Worm (Caenorhabditis elegans): Measurements from ENCODE around the gene ndab-2.

Gene ndab-2

DNA sequence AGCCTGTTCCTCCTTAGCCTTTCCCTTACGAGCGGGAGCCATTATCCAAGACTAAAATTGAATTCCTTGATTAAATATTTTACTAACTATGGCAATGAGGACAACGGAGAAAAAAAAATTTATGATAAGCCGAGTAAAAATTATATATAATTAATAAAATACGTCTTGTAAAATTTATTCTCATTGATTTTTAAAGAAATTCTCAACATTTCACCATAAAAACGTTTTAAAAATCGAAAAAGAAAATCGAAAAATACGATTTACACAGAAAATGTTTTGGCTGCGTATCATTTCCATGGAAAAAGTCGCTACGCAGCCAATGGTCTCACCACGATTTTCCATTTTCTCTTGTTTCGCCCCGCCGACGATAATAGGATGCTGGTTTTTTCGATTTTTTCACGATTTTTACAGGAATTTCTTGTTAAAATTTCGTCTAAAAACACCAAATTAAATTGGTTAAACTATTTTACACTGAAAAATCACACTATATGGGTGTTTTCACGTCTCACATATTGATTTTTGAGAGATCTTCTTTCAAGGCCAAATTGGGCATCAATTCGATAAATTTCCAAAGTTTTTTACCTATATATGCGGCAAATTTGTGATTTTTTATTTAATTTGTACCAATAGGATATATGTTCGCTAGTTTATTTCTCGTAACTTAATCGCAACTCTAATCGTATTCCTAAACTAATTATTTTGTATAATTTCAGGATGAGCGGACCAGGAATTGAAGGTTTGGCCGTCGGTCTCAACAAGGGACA lies 832 bp upstream of the ndab-2 start, which contains the start of the genes rps-14 and rpl-36:
TSS of gene rps-14 (minus strand) at position 51 of the 764 bp plus-strand sequence.
TSS of gene rpl-36 (plus strand) at position 714 of the 764 bp plus-strand sequence.
- TF ChIP-seq nhr-2 (tag; optimal IDR thresholded peaks at IDR 0.05) = peak; percentile 16
- TF ChIP-seq lin-32 (GFP tag; optimal IDR thresholded peaks at IDR 0.05) = no peak
- peak; percentile 15 for TF ChIP-seq blmp-1 (tag; optimal IDR thresholded peaks at IDR 0.05)
- TF ChIP-seq unc-39 (tag; optimal IDR thresholded peaks at IDR 0.05) = no peak
- peak; percentile 41 for TF ChIP-seq ces-1 (GFP tag; optimal IDR thresholded peaks at IDR 0.05)
- TF ChIP-seq M03D4.4 (tag; optimal IDR thresholded peaks at IDR 0.05) = peak; percentile 66
- peak; percentile 86 for TF ChIP-seq lsy-2 (tag; optimal IDR thresholded peaks at IDR 0.05)
- peak; percentile 87 for TF ChIP-seq lin-13 (tag; optimal IDR thresholded peaks at IDR 0.05)
- TF ChIP-seq sptf-1 (tag; optimal IDR thresholded peaks at IDR 0.05) = peak; percentile 57
- TF ChIP-seq nhr-237 (tag; optimal IDR thresholded peaks at IDR 0.05) = peak; percentile 92
- TF ChIP-seq pha-4 (tag; optimal IDR thresholded peaks at IDR 0.05) = peak; percentile 86
- peak; percentile 4 for TF ChIP-seq hlh-1 (tag; optimal IDR thresholded peaks at IDR 0.05)
- TF ChIP-seq mep-1 (tag; optimal IDR thresholded peaks at IDR 0.05) = peak; percentile 91
- peak; percentile 76 for TF ChIP-seq ceh-39 (tag; optimal IDR thresholded peaks at IDR 0.05)
- TF ChIP-seq tbx-8 (GFP tag; optimal IDR thresholded peaks at IDR 0.05) = no peak

- no peak for TF ChIP-seq ces-1 (GFP tag; optimal IDR thresholded peaks at IDR 0.05)
- no peak for TF ChIP-seq zip-8 (tag; optimal IDR thresholded peaks at IDR 0.05)
- no peak for TF ChIP-seq nhr-12 (tag; optimal IDR thresholded peaks at IDR 0.05)
- TF ChIP-seq ceh-43 (GFP tag; optimal IDR thresholded peaks at IDR 0.05) = no peak
- no peak for TF ChIP-seq nhr-28 (tag; optimal IDR thresholded peaks at IDR 0.05)
- TF ChIP-seq tbx-8 (GFP tag; optimal IDR thresholded peaks at IDR 0.05) = no peak
- no peak for TF ChIP-seq mab-5 (tag; optimal IDR thresholded peaks at IDR 0.05)
- TF ChIP-seq hlh-1 (tag; optimal IDR thresholded peaks at IDR 0.05) = peak; percentile 8
- peak; percentile 7 for TF ChIP-seq lsy-2 (tag; optimal IDR thresholded peaks at IDR 0.05)
- peak; percentile 12 for TF ChIP-seq mls-2 (tag; optimal IDR thresholded peaks at IDR 0.05)
- no peak for TF ChIP-seq unc-120 (tag; optimal IDR thresholded peaks at IDR 0.05; ENCODE audit: poor library complexity, severe bottlenecking)
- peak; percentile 67 for TF ChIP-seq mep-1 (tag; optimal IDR thresholded peaks at IDR 0.05)
- no peak for TF ChIP-seq lin-32 (GFP tag; optimal IDR thresholded peaks at IDR 0.05)
- no peak for TF ChIP-seq cnd-1 (tag; optimal IDR thresholded peaks at IDR 0.05)
- TF ChIP-seq sptf-1 (tag; optimal IDR thresholded peaks at IDR 0.05) = peak; percentile 41
These were observed 1.3 kb downstream of the ndab-2 start, which contains the start of gene epg-4 for ce11 chrIII:7181822-7182221. TSS of gene epg-4 (plus strand) at chrIII:7182167.

DNA sequence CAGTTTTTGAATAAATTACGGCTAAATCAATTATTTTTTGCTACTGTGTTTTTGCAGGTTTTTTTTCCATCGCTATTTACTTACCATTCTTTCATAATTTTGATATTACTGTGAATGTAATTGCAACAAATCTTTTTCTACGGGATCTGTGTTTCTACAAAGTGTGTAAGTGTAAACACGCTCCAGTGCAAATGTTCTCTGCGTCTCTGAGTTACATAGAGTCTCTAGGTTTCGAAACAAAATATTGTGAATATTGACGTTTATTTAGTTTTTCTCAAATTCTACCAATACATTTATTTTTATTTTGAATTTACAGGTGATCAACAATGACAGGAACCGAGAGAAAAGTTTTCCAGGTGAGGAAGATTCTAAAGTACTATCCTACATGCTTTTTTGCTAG lies 3.5 kb downstream of the ndab-2 start, which contains the start of gene yju-2:
TSS of gene yju-2 (plus strand) at position 315 of the 400 bp plus-strand sequence.
- TF ChIP-seq ceh-39 (tag; optimal IDR thresholded peaks at IDR 0.05) (peak; percentile 24), tbx-8 (GFP tag; optimal IDR thresholded peaks at IDR 0.05) (no peak), nhr-237 (tag; optimal IDR thresholded peaks at IDR 0.05) (peak; percentile 47), lsy-2 (tag; optimal IDR thresholded peaks at IDR 0.05) (peak; percentile 70), ces-1 (GFP tag; optimal IDR thresholded peaks at IDR 0.05) (peak; percentile 69), sptf-1 (tag; optimal IDR thresholded peaks at IDR 0.05) (peak; percentile 4), lin-32 (GFP tag; optimal IDR thresholded peaks at IDR 0.05) (no peak), M03D4.4 (tag; optimal IDR thresholded peaks at IDR 0.05) (no peak), pha-4 (tag; optimal IDR thresholded peaks at IDR 0.05) (peak; percentile 82), mls-2 (tag; optimal IDR thresholded peaks at IDR 0.05) (no peak), nhr-12 (tag; optimal IDR thresholded peaks at IDR 0.05) (no peak)

- TF ChIP-seq ces-1 (GFP tag; optimal IDR thresholded peaks at IDR 0.05) = no peak
- TF ChIP-seq ceh-39 (tag; optimal IDR thresholded peaks at IDR 0.05) = no peak
- no peak for TF ChIP-seq lin-13 (tag; optimal IDR thresholded peaks at IDR 0.05)
- TF ChIP-seq hlh-1 (tag; optimal IDR thresholded peaks at IDR 0.05) = no peak
- TF ChIP-seq nhr-237 (tag; optimal IDR thresholded peaks at IDR 0.05) = no peak
- no peak for TF ChIP-seq zip-8 (tag; optimal IDR thresholded peaks at IDR 0.05)
These were observed 4.9 kb downstream of the ndab-2 start, which contains the start of gene F37C12.14 for ce11 chrIII:7185473-7185872. TSS of gene F37C12.14 (minus strand) at chrIII:7185573.

- TF ChIP-seq mls-2 (tag; optimal IDR thresholded peaks at IDR 0.05) (no peak), elt-1 (tag; optimal IDR thresholded peaks at IDR 0.05; ENCODE audit: borderline replicate concordance, insufficient read depth) (no peak), mab-5 (tag; optimal IDR thresholded peaks at IDR 0.05) (no peak), unc-120 (tag; optimal IDR thresholded peaks at IDR 0.05; ENCODE audit: poor library complexity, severe bottlenecking) (no peak), elt-3 (tag; optimal IDR thresholded peaks at IDR 0.05) (no peak), M03D4.4 (tag; optimal IDR thresholded peaks at IDR 0.05) (no peak), lsy-2 (tag; optimal IDR thresholded peaks at IDR 0.05) (no peak), mep-1 (tag; optimal IDR thresholded peaks at IDR 0.05) (no peak), zip-8 (tag; optimal IDR thresholded peaks at IDR 0.05) (no peak), nhr-28 (tag; optimal IDR thresholded peaks at IDR 0.05) (no peak), pha-4 (tag; optimal IDR thresholded peaks at IDR 0.05) (no peak), hlh-1 (tag; optimal IDR thresholded peaks at IDR 0.05) (no peak)
These were observed 7.9 kb downstream of the ndab-2 start, which contains the start of the genes F37C12.21 and F37C12.10 for ce11 chrIII:7188300-7189052. TSS of gene F37C12.21 (plus strand) at chrIII:7188357. TSS of gene F37C12.10 (minus strand) at chrIII:7188384.
